Fruit fly (Drosophila melanogaster): ENCODE results near the gene Sld5.

DNA sequence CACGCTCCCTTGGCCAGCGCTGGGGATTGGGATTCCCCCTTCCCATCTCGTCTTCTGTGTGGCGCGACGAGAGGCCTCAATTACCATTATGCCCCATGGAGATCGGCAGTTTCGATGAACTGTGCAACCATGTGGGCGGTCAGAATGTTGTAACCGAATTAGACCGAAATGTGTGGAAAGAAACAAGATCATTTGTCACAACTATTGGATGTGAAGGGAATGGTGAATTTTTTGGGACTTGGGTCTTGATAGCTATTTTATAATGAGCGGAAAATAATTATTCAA lies 42.7 kb downstream of the Sld5 start:
- TF ChIP-seq vri (GFP tag; optimal IDR thresholded peaks at IDR 0.05) (no peak), CG34406 (GFP tag; optimal IDR thresholded peaks at IDR 0.05) (no peak), CG6792 (GFP tag; optimal IDR thresholded peaks at IDR 0.05) (no peak), esn (GFP tag; optimal IDR thresholded peaks at IDR 0.05) (no peak), fd85E (GFP tag; optimal IDR thresholded peaks at IDR 0.05) (no peak), OdsH (GFP tag; optimal IDR thresholded peaks at IDR 0.05) (no peak), CG3032 (tag; optimal IDR thresholded peaks at IDR 0.05) (no peak), Blimp-1 (GFP tag; optimal IDR thresholded peaks at IDR 0.05) (no peak), acj6 (GFP tag; optimal IDR thresholded peaks at IDR 0.05) (no peak), CG32006 (GFP tag; optimal IDR thresholded peaks at IDR 0.05) (no peak), dac (GFP tag; optimal IDR thresholded peaks at IDR 0.05) (no peak)

Data from whole organism, prepupa.